Fruit fly (Drosophila melanogaster): ENCODE data around the gene CG10514.

CG10514 gene

DNA sequence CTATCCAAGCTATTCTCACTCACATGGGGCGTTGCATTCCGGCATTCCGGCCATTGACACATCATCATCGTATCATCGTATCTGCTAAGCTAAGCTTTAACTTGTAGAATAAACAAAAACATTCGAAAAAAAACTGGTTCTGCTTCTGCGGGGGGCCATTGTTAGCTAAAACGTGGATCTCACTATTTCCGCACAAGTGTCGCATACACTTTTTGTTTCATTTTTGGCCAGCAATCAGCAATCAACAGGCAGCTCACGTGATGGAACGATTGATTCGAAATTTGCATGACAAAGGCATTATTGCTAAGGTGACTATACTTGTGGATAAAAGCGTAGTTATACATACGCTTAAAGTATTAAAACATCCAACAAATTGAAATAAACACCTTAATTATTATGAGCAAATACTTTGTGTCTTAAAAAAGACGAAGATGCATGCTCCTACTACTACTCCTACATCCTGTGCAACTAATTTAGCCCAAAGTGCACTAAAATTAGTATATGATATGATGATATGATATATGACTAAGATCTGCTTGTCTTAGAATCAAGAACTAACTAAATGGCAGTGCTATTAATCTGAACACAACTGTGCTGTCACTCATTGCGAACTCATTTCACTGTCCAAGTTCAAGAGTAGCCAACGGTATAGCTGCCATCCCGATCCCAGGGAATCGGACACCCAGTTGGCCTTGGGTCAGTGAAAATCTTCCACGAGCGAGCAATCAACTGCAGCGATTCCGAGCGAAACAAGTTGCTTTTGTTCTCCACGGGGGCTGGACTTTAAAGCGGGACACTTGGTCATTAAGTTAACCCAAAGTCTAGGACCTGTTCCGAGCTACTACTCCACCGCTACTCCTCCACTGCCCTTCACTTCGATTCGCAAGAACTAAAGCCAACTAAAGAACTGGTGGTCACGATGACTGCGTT is 40.6 kb downstream of the CG10514 start:
- TF ChIP-seq peb (GFP tag; IDR thresholded peaks at IDR 0.05): no peak
- peak; percentile 84 for TF ChIP-seq sug (tag; optimal IDR thresholded peaks at IDR 0.05)
- no peak for TF ChIP-seq H2.0 (GFP tag; IDR thresholded peaks at IDR 0.05)
- no peak for TF ChIP-seq Mrtf (GFP tag; IDR thresholded peaks at IDR 0.05)
- no peak for TF ChIP-seq D19A (tag; optimal IDR thresholded peaks at IDR 0.05)
- no peak for TF ChIP-seq da (GFP tag; optimal IDR thresholded peaks at IDR 0.05)
- peak; percentile 64 for TF ChIP-seq cwo (GFP tag; optimal IDR thresholded peaks at IDR 0.05)
- TF ChIP-seq fd3F (GFP tag; optimal IDR thresholded peaks at IDR 0.05): no peak
- no peak for TF ChIP-seq CG13775 (GFP tag; optimal IDR thresholded peaks at IDR 0.05)
- no peak for TF ChIP-seq cato (GFP tag; optimal IDR thresholded peaks at IDR 0.05; ENCODE audit: borderline replicate concordance)
- no peak for TF ChIP-seq CG3065 (GFP tag; optimal IDR thresholded peaks at IDR 0.05)
- TF ChIP-seq lola (GFP tag; optimal IDR thresholded peaks at IDR 0.05): no peak
- TF ChIP-seq nom (GFP tag; optimal IDR thresholded peaks at IDR 0.05): peak; percentile 46
- TF ChIP-seq chif (GFP tag; optimal IDR thresholded peaks at IDR 0.05): no peak
- no peak for TF ChIP-seq CG13287 (GFP tag; IDR thresholded peaks at IDR 0.05; ENCODE audit: partially characterized antibody)
- TF ChIP-seq Nf-YB (GFP tag; optimal IDR thresholded peaks at IDR 0.05): no peak
- no peak for TF ChIP-seq sna (GFP tag; IDR thresholded peaks at IDR 0.05; ENCODE audit: partially characterized antibody)
- no peak for TF ChIP-seq CG10321 (GFP tag; IDR thresholded peaks at IDR 0.05)
- TF ChIP-seq Eip74EF (GFP tag; optimal IDR thresholded peaks at IDR 0.05): peak in 1 of 2 experiments; percentile 10
- TF ChIP-seq chinmo (GFP tag; IDR thresholded peaks at IDR 0.05; ENCODE audit: partially characterized antibody): 0 out of 4 replicates have a peak, but pooled peaks have one; percentile 44
- TF ChIP-seq Bgb (GFP tag; IDR thresholded peaks at IDR 0.05; ENCODE audit: partially characterized antibody): no peak
- TF ChIP-seq ssp (GFP tag; IDR thresholded peaks at IDR 0.05): no peak
- TF ChIP-seq bcd (GFP tag; optimal IDR thresholded peaks at IDR 0.05): no peak
- no peak for TF ChIP-seq Nf-YA (GFP tag; IDR thresholded peaks at IDR 0.05)
- TF ChIP-seq CG11695 (GFP tag; IDR thresholded peaks at IDR 0.05): no peak
- no peak for TF ChIP-seq slbo (GFP tag; IDR thresholded peaks at IDR 0.05)
- TF ChIP-seq hbn (GFP tag; IDR thresholded peaks at IDR 0.05; ENCODE audit: partially characterized antibody): no peak
- 0 out of 2 replicates have a peak, but pooled peaks have one; percentile 11 for TF ChIP-seq Atf6 (GFP tag; IDR thresholded peaks at IDR 0.05)

DNA sequence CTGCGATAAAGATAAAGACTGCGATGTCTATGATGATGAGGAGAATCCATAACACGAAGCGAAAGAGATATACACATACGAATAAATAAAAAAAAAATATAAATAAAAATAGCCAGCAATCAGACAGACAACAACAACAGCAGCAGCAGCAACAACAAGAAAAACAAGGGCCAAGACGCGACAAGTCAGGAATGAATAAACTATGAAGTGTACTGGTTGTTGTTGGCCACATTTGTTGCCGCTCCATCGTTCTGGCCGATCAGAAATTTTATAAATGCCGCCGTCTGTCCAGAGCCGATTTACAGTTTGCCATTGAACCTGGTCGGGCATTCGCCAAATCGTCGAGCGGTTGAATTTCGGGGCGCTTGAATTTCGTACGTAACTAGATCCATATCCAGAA is 42.3 kb downstream of the CG10514 start, which contains the start of gene Jhbp7:
Gene Jhbp7, plus strand, starts transcription at position 301 of the 400 bp plus-strand sequence.
- TF ChIP-seq CG2875 (GFP tag; optimal IDR thresholded peaks at IDR 0.05) (no peak), nom (GFP tag; optimal IDR thresholded peaks at IDR 0.05) (peak; percentile 34), CG4360 (GFP tag; IDR thresholded peaks at IDR 0.05) (peak; percentile 64)

DNA sequence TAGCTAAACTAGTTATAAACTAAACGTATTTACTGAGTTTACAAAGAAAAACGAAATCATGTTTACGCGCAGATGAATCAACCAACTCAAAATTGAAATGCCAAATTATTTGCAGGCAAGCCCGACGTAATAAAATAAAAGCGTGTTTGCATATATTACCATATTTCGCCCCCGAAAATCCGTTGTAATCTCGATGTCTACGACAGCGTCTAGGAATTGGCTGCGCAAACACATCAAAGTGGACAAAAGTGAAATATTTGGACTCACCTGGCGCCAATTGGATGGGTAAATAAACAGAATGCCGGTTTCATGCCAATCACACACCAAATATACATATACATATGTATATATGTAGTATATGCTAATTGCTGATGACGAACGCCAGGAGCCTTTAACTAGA is 43.5 kb downstream of the CG10514 start:
- TF ChIP-seq Med (GFP tag) (peak; percentile 65), dpn (GFP tag; optimal IDR thresholded peaks at IDR 0.05) (no peak), sd (tag; optimal IDR thresholded peaks at IDR 0.05) (peak; percentile 89), CG13894 (tag; optimal IDR thresholded peaks at IDR 0.05) (peak; percentile 4), Dip3 (GFP tag; optimal IDR thresholded peaks at IDR 0.05) (no peak), CG12769 (tag; optimal IDR thresholded peaks at IDR 0.05) (peak; percentile 30), CG15696 (tag; optimal IDR thresholded peaks at IDR 0.05) (no peak), vvl (GFP tag; IDR thresholded peaks at IDR 0.05) (peak; percentile 36; the same call in 1 of the 2 replicates), sug (tag; optimal IDR thresholded peaks at IDR 0.05) (peak; percentile 3), CG32532 (GFP tag; IDR thresholded peaks at IDR 0.05) (no peak), CG6683 (GFP tag; optimal IDR thresholded peaks at IDR 0.05) (no peak), HLH54F (GFP tag; optimal IDR thresholded peaks at IDR 0.05) (no peak), mirr (GFP tag; optimal IDR thresholded peaks at IDR 0.05) (peak; percentile 43), CG17385 (GFP tag; optimal IDR thresholded peaks at IDR 0.05) (no peak), tap (tag; optimal IDR thresholded peaks at IDR 0.05) (no peak), zen (tag; optimal IDR thresholded peaks at IDR 0.05) (no peak), Bteb2 (GFP tag; optimal IDR thresholded peaks at IDR 0.05) (no peak)
